Worm (Caenorhabditis elegans) whole organism, late embryonic: ENCODE data around the gene Y66D12A.24.

Source experiments
- C38D4.7 ChIP-seq: fragments of 200-800 bp; sonication (Bioruptor generic); optimal IDR thresholded peaks from 2 replicates; lab custom pipeline; 2018; ENCODE audit warnings: mild to moderate bottlenecking, missing genetic modification characterization, moderate library complexity, missing compliant biosample characterization
- T23F11.4 ChIP-seq: fragments of 200-800 bp; sonication (Bioruptor generic); optimal IDR thresholded peaks from 2 replicates; lab custom pipeline; 2018; ENCODE audit warnings: mild to moderate bottlenecking, missing genetic modification characterization, missing compliant biosample characterization
- ahr-1 ChIP-seq: sonication (generic microtip); optimal IDR thresholded peaks from 2 replicates; lab custom pipeline; 2016; ENCODE audit warnings: missing genetic modification characterization, missing compliant biosample characterization
- ama-1 ChIP-seq: fragments of 150-350 bp; optimal IDR thresholded peaks from 2 replicates; lab custom pipeline; 2014
- ceh-14 ChIP-seq: sonication (generic microtip); optimal IDR thresholded peaks from 2 replicates; lab custom pipeline; 2016; ENCODE audit warnings: missing genotype, missing genetic modification characterization, missing compliant biosample characterization
- ceh-2 ChIP-seq: sonication (generic microtip); optimal IDR thresholded peaks from 2 replicates; lab custom pipeline; 2016; ENCODE audit warnings: missing genotype, missing genetic modification characterization, missing compliant biosample characterization
- ceh-24 ChIP-seq: sonication (generic microtip); optimal IDR thresholded peaks from 2 replicates; lab custom pipeline; 2016; ENCODE audit warnings: mild to moderate bottlenecking, missing genetic modification characterization, missing compliant biosample characterization
- ceh-30 ChIP-seq: fragments of 150-350 bp; optimal IDR thresholded peaks from 2 replicates; lab custom pipeline; 2014; ENCODE audit warnings: missing biosample characterization, missing genetic modification characterization
- ceh-31 ChIP-seq: sonication (generic microtip); optimal IDR thresholded peaks from 2 replicates; lab custom pipeline; 2016; ENCODE audit warnings: missing genetic modification characterization, missing compliant biosample characterization
- ceh-45 ChIP-seq: fragments of 200-800 bp; sonication (Bioruptor generic); IDR thresholded peaks from 2 replicates; pipeline ENCODE4 v1.3.6; 2022; ENCODE audit warnings: missing genetic modification reagents, missing genetic modification characterization, missing compliant biosample characterization
- ceh-6 ChIP-seq: fragments of 200-800 bp; sonication (Bioruptor generic); optimal IDR thresholded peaks from 2 replicates; lab custom pipeline; 2018; ENCODE audit warnings: mild to moderate bottlenecking, missing genetic modification characterization, missing compliant biosample characterization
- ceh-9 ChIP-seq: sonication (generic microtip); optimal IDR thresholded peaks from 2 replicates; lab custom pipeline; 2016; ENCODE audit warnings: mild to moderate bottlenecking, missing genetic modification characterization, inconsistent platforms, missing compliant biosample characterization
- dmd-4 ChIP-seq: sonication (generic microtip); optimal IDR thresholded peaks from 2 replicates; lab custom pipeline; 2016; ENCODE audit warnings: borderline replicate concordance, missing genetic modification characterization, missing compliant biosample characterization
- ets-4 ChIP-seq: sonication (generic microtip); optimal IDR thresholded peaks from 2 replicates; lab custom pipeline; 2016; ENCODE audit warnings: missing genetic modification characterization, missing compliant biosample characterization
- eyg-1 ChIP-seq: sonication (generic microtip); optimal IDR thresholded peaks from 2 replicates; lab custom pipeline; 2016; ENCODE audit warnings: missing genotype, missing genetic modification characterization, missing compliant biosample characterization
- fax-1 ChIP-seq: sonication (generic microtip); optimal IDR thresholded peaks from 2 replicates; lab custom pipeline; 2016; ENCODE audit warnings: missing genotype, missing genetic modification characterization, missing compliant biosample characterization
- fkh-6 ChIP-seq: sonication (generic microtip); optimal IDR thresholded peaks from 2 replicates; lab custom pipeline; 2016; ENCODE audit warnings: missing genetic modification characterization, missing compliant biosample characterization
- hlh-13 ChIP-seq: fragments of 200-800 bp; sonication (Bioruptor generic); optimal IDR thresholded peaks from 2 replicates; lab custom pipeline; 2018; ENCODE audit warnings: mild to moderate bottlenecking, missing genetic modification characterization, missing compliant biosample characterization
- hlh-30 ChIP-seq: sonication (generic microtip); optimal IDR thresholded peaks from 2 replicates; lab custom pipeline; 2017; ENCODE audit warnings: antibody characterized with exemption, missing genetic modification characterization, missing compliant biosample characterization; ENCODE audit not compliant: insufficient read depth
- mec-3 ChIP-seq: sonication (generic microtip); optimal IDR thresholded peaks from 2 replicates; lab custom pipeline; 2016; ENCODE audit warnings: borderline replicate concordance, missing genetic modification characterization, missing compliant biosample characterization
- nfya-1 ChIP-seq: sonication (generic microtip); optimal IDR thresholded peaks from 2 replicates; lab custom pipeline; 2017; ENCODE audit warnings: missing genetic modification characterization, mild to moderate bottlenecking, missing compliant biosample characterization, antibody characterized with exemption, moderate library complexity
- odd-2 ChIP-seq: sonication (generic microtip); optimal IDR thresholded peaks from 2 replicates; lab custom pipeline; 2017; ENCODE audit warnings: antibody characterized with exemption, mild to moderate bottlenecking, missing genetic modification characterization, missing compliant biosample characterization
- pag-3 ChIP-seq: sonication (generic microtip); optimal IDR thresholded peaks from 2 replicates; lab custom pipeline; 2016; ENCODE audit warnings: missing compliant biosample characterization, missing genetic modification characterization, borderline replicate concordance
- pax-1 ChIP-seq: fragments of 150-350 bp; optimal IDR thresholded peaks from 2 replicates; lab custom pipeline; 2014; ENCODE audit warnings: missing biosample characterization, missing genetic modification characterization
- pha-2 ChIP-seq: sonication (generic microtip); optimal IDR thresholded peaks from 2 replicates; lab custom pipeline; 2017; ENCODE audit warnings: mild to moderate bottlenecking, missing genetic modification characterization, missing compliant biosample characterization
- pha-4 ChIP-seq: fragments of 150-350 bp; optimal IDR thresholded peaks from 2 replicates; lab custom pipeline; 2018; ENCODE audit warnings: missing biosample characterization, missing genetic modification reagents, missing genetic modification characterization
- rnt-1 ChIP-seq: sonication (generic microtip); optimal IDR thresholded peaks from 2 replicates; lab custom pipeline; 2016; ENCODE audit warnings: missing genetic modification characterization, missing compliant biosample characterization
- sdc-2 ChIP-seq: sonication (generic microtip); optimal IDR thresholded peaks from 2 replicates; lab custom pipeline; 2016; ENCODE audit warnings: missing genotype, missing genetic modification characterization, missing compliant biosample characterization
- syd-9 ChIP-seq: sonication (generic microtip); optimal IDR thresholded peaks from 2 replicates; lab custom pipeline; 2016; ENCODE audit warnings: mild to moderate bottlenecking, missing genetic modification characterization, moderate library complexity, missing compliant biosample characterization
- ttx-3 ChIP-seq: sonication (generic microtip); optimal IDR thresholded peaks from 2 replicates; lab custom pipeline; 2016; ENCODE audit warnings: missing genetic modification reagents, missing genetic modification characterization, missing compliant biosample characterization
- unc-3 ChIP-seq, 2 experiments: fragments of 200-800 bp in 1 of 2; sonication (Bioruptor generic) in 1 of 2; sonication (generic microtip) in 1 of 2; conservative IDR thresholded peaks in 1 of 2; optimal IDR thresholded peaks in 1 of 2; 2 replicates each; pipeline versions ENCODE4 v1.3.6 to Lab custom; 2016 to 2022; ENCODE audit warnings: missing compliant biosample characterization in 2 of 2, missing genetic modification characterization in 2 of 2, missing genetic modification reagents in 1 of 2
- unc-42 ChIP-seq: sonication (generic microtip); optimal IDR thresholded peaks from 2 replicates; lab custom pipeline; 2016; ENCODE audit warnings: missing genotype, missing genetic modification characterization, missing compliant biosample characterization
- unc-55 ChIP-seq: sonication (generic microtip); optimal IDR thresholded peaks from 2 replicates; lab custom pipeline; 2017; ENCODE audit warnings: missing biosample characterization, missing genetic modification reagents, missing genetic modification characterization
- unc-86 ChIP-seq: sonication (generic microtip); optimal IDR thresholded peaks from 2 replicates; lab custom pipeline; 2016; ENCODE audit warnings: missing genetic modification characterization, missing compliant biosample characterization

Gene Y66D12A.24

ce11 chrIII:11456577-11456976 lies 40.1 kb upstream of the Y66D12A.24 start, which contains the start of gene plr-1:
plr-1 (plus strand) TSS chrIII:11456877.
- TF ChIP-seq odd-2 (tag; lab: Kevin White, UChicago) (no peak), ceh-24 (no peak), unc-55 (no peak), unc-86 (tag; lab: Kevin White, UChicago) (no peak), eyg-1 (tag; lab: Kevin White, UChicago) (no peak), hlh-30 (tag; lab: Kevin White, UChicago) (no peak), pha-2 (tag; lab: Kevin White, UChicago) (no peak), ceh-30 (tag; lab: Kevin White, UChicago) (no peak), C38D4.7 (GFP tag; lab: Kevin White, UChicago) (no peak), ahr-1 (tag; lab: Kevin White, UChicago) (no peak), ceh-2 (no peak), ama-1 (lab: Kevin White, UChicago) (no peak), ttx-3 (tag; lab: Kevin White, UChicago) (no peak), hlh-13 (GFP tag; lab: Kevin White, UChicago) (no peak), dmd-4 (tag; lab: Kevin White, UChicago) (no peak), nfya-1 (tag; lab: Kevin White, UChicago) (no peak)

- TF ChIP-seq unc-42 = peak; percentile 92
- TF ChIP-seq ceh-14 (tag; lab: Kevin White, UChicago) = no peak
- no peak for TF ChIP-seq fax-1
Observed at ce11 chrIII:11457911-11458310, 38.8 kb upstream of the Y66D12A.24 start.

- TF ChIP-seq ceh-6 (GFP tag; lab: Kevin White, UChicago) (no peak), syd-9 (tag; lab: Kevin White, UChicago) (no peak), mec-3 (tag; lab: Kevin White, UChicago) (no peak), fkh-6 (tag; lab: Kevin White, UChicago) (no peak), ceh-45 (GFP tag; lab: Robert Waterston, UW) (no peak), unc-3 (GFP tag; conservative IDR thresholded peaks at IDR 0.05; lab: Robert Waterston, UW) (peak; percentile 35), unc-3 (tag; optimal IDR thresholded peaks at IDR 0.05; lab: Kevin White, UChicago) (peak; percentile 35), rnt-1 (no peak), unc-42 (peak; percentile 49), pax-1 (tag; lab: Kevin White, UChicago) (no peak), sdc-2 (no peak), ets-4 (tag; lab: Kevin White, UChicago) (no peak), C38D4.7 (GFP tag; lab: Kevin White, UChicago) (no peak), dmd-4 (tag; lab: Kevin White, UChicago) (no peak), ceh-31 (tag; lab: Kevin White, UChicago) (peak; percentile 18), pag-3 (tag; lab: Kevin White, UChicago) (no peak), pha-4 (no peak), ttx-3 (tag; lab: Kevin White, UChicago) (no peak), ama-1 (lab: Kevin White, UChicago) (no peak), T23F11.4 (GFP tag; lab: Kevin White, UChicago) (no peak), ceh-14 (tag; lab: Kevin White, UChicago) (peak; percentile 9), nfya-1 (tag; lab: Kevin White, UChicago) (no peak)
Observed at ce11 chrIII:11459041-11459440, 37.6 kb upstream of the Y66D12A.24 start.

- TF ChIP-seq ceh-9 = no peak
- TF ChIP-seq hlh-30 (tag; lab: Kevin White, UChicago) = peak; percentile 58
Observed at ce11 chrIII:11459802-11460201, 36.9 kb upstream of the Y66D12A.24 start.
